Fruit fly (Drosophila melanogaster): ENCODE data around the gene CG9541.

Gene CG9541

dm6 chr2L:8949919-8950722 is 25.1 kb downstream of the CG9541 start (continued):
- no peak for TF ChIP-seq CG17328 (GFP tag; IDR thresholded peaks at IDR 0.05)

dm6 chr2L:8948650-8949049 is 26.6 kb downstream of the CG9541 start:
- TF ChIP-seq sens (GFP tag) (peak; percentile 57), grau (tag; optimal IDR thresholded peaks at IDR 0.05) (peak; percentile 51), row (GFP tag; IDR thresholded peaks at IDR 0.05) (0 out of 3 replicates have a peak, but pooled peaks have one; percentile 10), CG15479 (GFP tag; optimal IDR thresholded peaks at IDR 0.05) (peak; percentile 21), D19B (GFP tag; optimal IDR thresholded peaks at IDR 0.05) (peak; percentile 2), lilli (GFP tag; optimal IDR thresholded peaks at IDR 0.05) (no peak)

dm6 chr2L:8947989-8948388 is 27.2 kb downstream of the CG9541 start:
- no peak for TF ChIP-seq Elba2 (GFP tag; optimal IDR thresholded peaks at IDR 0.05)
- no peak for TF ChIP-seq abd-A (tag; optimal IDR thresholded peaks at IDR 0.05)
- no peak for TF ChIP-seq Poxn (GFP tag; IDR thresholded peaks at IDR 0.05)
- TF ChIP-seq sd (tag; optimal IDR thresholded peaks at IDR 0.05), result peak; percentile 29
- TF ChIP-seq peb (GFP tag; IDR thresholded peaks at IDR 0.05), result no peak
- no peak for TF ChIP-seq CG11085 (GFP tag; IDR thresholded peaks at IDR 0.05)
- TF ChIP-seq Nf-YC (tag; optimal IDR thresholded peaks at IDR 0.05), result peak; percentile 25
- TF ChIP-seq Bdp1 (GFP tag; optimal IDR thresholded peaks at IDR 0.05), result no peak
- TF ChIP-seq dm (GFP tag; optimal IDR thresholded peaks at IDR 0.05), result no peak
- no peak for TF ChIP-seq Xbp1 (GFP tag; optimal IDR thresholded peaks at IDR 0.05)
- no peak for TF ChIP-seq CG1792 (GFP tag; optimal IDR thresholded peaks at IDR 0.05)
- TF ChIP-seq CG18619 (GFP tag; optimal IDR thresholded peaks at IDR 0.05), result no peak
- TF ChIP-seq eve (GFP tag; optimal IDR thresholded peaks at IDR 0.05), result no peak
- TF ChIP-seq sug (tag; optimal IDR thresholded peaks at IDR 0.05), result peak; percentile 16
- peak; percentile 47 for TF ChIP-seq CG2678 (tag; optimal IDR thresholded peaks at IDR 0.05)
- TF ChIP-seq Chrac-16 (GFP tag; optimal IDR thresholded peaks at IDR 0.05), result no peak
- TF ChIP-seq Oaz (GFP tag; IDR thresholded peaks at IDR 0.05), result no peak
- TF ChIP-seq insv (GFP tag; optimal IDR thresholded peaks at IDR 0.05), result no peak
- no peak for TF ChIP-seq NC2β (GFP tag; optimal IDR thresholded peaks at IDR 0.05)
- no peak for TF ChIP-seq CG13775 (GFP tag; optimal IDR thresholded peaks at IDR 0.05)
- no peak for TF ChIP-seq CG10565 (GFP tag; optimal IDR thresholded peaks at IDR 0.05)
- peak; percentile 38 for TF ChIP-seq CG10543 (GFP tag; optimal IDR thresholded peaks at IDR 0.05)
- TF ChIP-seq E2f1 (GFP tag; IDR thresholded peaks at IDR 0.05), result no peak
- TF ChIP-seq bab2 (GFP tag; optimal IDR thresholded peaks at IDR 0.05), result no peak
- TF ChIP-seq Fer1 (GFP tag; optimal IDR thresholded peaks at IDR 0.05), result no peak
- TF ChIP-seq CG15269 (tag; optimal IDR thresholded peaks at IDR 0.05), result peak; percentile 5
- no peak for TF ChIP-seq croc (GFP tag; conservative IDR thresholded peaks at IDR 0.05)
- TF ChIP-seq CG5180 (GFP tag; optimal IDR thresholded peaks at IDR 0.05), result no peak
- TF ChIP-seq sima (GFP tag; optimal IDR thresholded peaks at IDR 0.05), result no peak
- no peak for TF ChIP-seq CG1529 (GFP tag; optimal IDR thresholded peaks at IDR 0.05)
- no peak for TF ChIP-seq gcm2 (GFP tag; optimal IDR thresholded peaks at IDR 0.05)
- no peak for TF ChIP-seq Atf3 (GFP tag; optimal IDR thresholded peaks at IDR 0.05)
- TF ChIP-seq tx (GFP tag; optimal IDR thresholded peaks at IDR 0.05), result no peak
- peak; percentile 3 for TF ChIP-seq PHDP (tag; optimal IDR thresholded peaks at IDR 0.05)
- no peak for TF ChIP-seq CG8089 (GFP tag; optimal IDR thresholded peaks at IDR 0.05)
- TF ChIP-seq Doc3 (GFP tag; IDR thresholded peaks at IDR 0.05; ENCODE audit: partially characterized antibody), result no peak
- no peak for TF ChIP-seq crol (GFP tag; IDR thresholded peaks at IDR 0.05)
- TF ChIP-seq fd102C (GFP tag; optimal IDR thresholded peaks at IDR 0.05), result no peak
- no peak for TF ChIP-seq ac (GFP tag; optimal IDR thresholded peaks at IDR 0.05)
- TF ChIP-seq mirr (GFP tag; optimal IDR thresholded peaks at IDR 0.05), result peak; percentile 35
- TF ChIP-seq CG17361 (GFP tag; IDR thresholded peaks at IDR 0.05), result no peak

Data from whole organism, embryonic.